Worm (Caenorhabditis elegans) whole organism, late embryonic: ENCODE measurements around the gene cutl-19.

Experiments
- ceh-2 ChIP-seq: sonication (generic microtip); optimal IDR thresholded peaks from 2 replicates; lab custom pipeline; 2016; ENCODE audit warnings: missing genotype, missing genetic modification characterization, missing compliant biosample characterization
- ceh-31 ChIP-seq: sonication (generic microtip); optimal IDR thresholded peaks from 2 replicates; lab custom pipeline; 2016; ENCODE audit warnings: missing genetic modification characterization, missing compliant biosample characterization

- TF ChIP-seq ceh-2 (tag; lab: Kevin White, UChicago) (no peak), ceh-31 (tag; lab: Kevin White, UChicago) (no peak)
These were observed 26.7 kb downstream of the cutl-19 start, which contains the start of gene hira-1 for ce11 chrIII:5190671-5191174.
